Worm (Caenorhabditis elegans) whole organism, L3 larva: ENCODE data around the gene srz-95.

ENCODE experiments used
- aly-2 ChIP-seq: fragments of 150-350 bp; optimal IDR thresholded peaks from 2 replicates; lab custom pipeline; 2014; ENCODE audit warnings: missing biosample characterization, missing genetic modification characterization
- ama-1 ChIP-seq: fragments of 150-350 bp; optimal IDR thresholded peaks from 2 replicates; lab custom pipeline; 2018
- ceh-28 ChIP-seq: fragments of 150-350 bp; optimal IDR thresholded peaks from 2 replicates; lab custom pipeline; 2014; ENCODE audit warnings: missing biosample characterization, missing genetic modification reagents, missing genetic modification characterization
- ceh-82 ChIP-seq: fragments of 150-350 bp; optimal IDR thresholded peaks from 2 replicates; lab custom pipeline; 2014; ENCODE audit warnings: missing biosample characterization, missing genetic modification characterization
- fkh-10 ChIP-seq: sonication (generic microtip); optimal IDR thresholded peaks from 2 replicates; lab custom pipeline; 2017; ENCODE audit warnings: missing biosample characterization, missing genetic modification reagents, missing genetic modification characterization
- fkh-2 ChIP-seq: fragments of 150-350 bp; optimal IDR thresholded peaks from 2 replicates; lab custom pipeline; 2014; ENCODE audit warnings: missing biosample characterization, missing genetic modification reagents, missing genetic modification characterization
- nhr-237 ChIP-seq: fragments of 150-350 bp; optimal IDR thresholded peaks from 2 replicates; lab custom pipeline; 2014; ENCODE audit warnings: missing biosample characterization, missing genetic modification characterization
- nhr-28 ChIP-seq: fragments of 150-350 bp; optimal IDR thresholded peaks from 2 replicates; lab custom pipeline; 2014; ENCODE audit warnings: missing biosample characterization, missing genetic modification characterization
- pqm-1 ChIP-seq: fragments of 150-350 bp; optimal IDR thresholded peaks from 2 replicates; lab custom pipeline; 2017; ENCODE audit warnings: missing biosample characterization, missing genetic modification characterization, inconsistent platforms
- sea-2 ChIP-seq: fragments of 150-350 bp; sonication (generic microtip); optimal IDR thresholded peaks from 4 replicates; lab custom pipeline; 2014; ENCODE audit warnings: missing biosample characterization, missing genetic modification reagents, missing genetic modification characterization
- skn-1 ChIP-seq: fragments of 150-350 bp; optimal IDR thresholded peaks from 2 replicates; lab custom pipeline; 2014; ENCODE audit warnings: missing biosample characterization, missing genetic modification characterization
- unc-39 ChIP-seq: sonication (generic microtip); optimal IDR thresholded peaks from 4 replicates; lab custom pipeline; 2017; ENCODE audit warnings: missing biosample characterization, missing genetic modification characterization
- unc-62 ChIP-seq: fragments of 150-350 bp; sonication (generic microtip); optimal IDR thresholded peaks from 4 replicates; lab custom pipeline; 2014; ENCODE audit warnings: missing biosample characterization, missing genetic modification reagents, missing genetic modification characterization
- zag-1 ChIP-seq: fragments of 150-350 bp; optimal IDR thresholded peaks from 2 replicates; lab custom pipeline; 2014; ENCODE audit warnings: missing biosample characterization, missing genetic modification characterization

ce11 chrV:16973338-16973737 lies 18.5 kb upstream of the srz-95 start:
- TF ChIP-seq ceh-28 (no peak), unc-62 (GFP tag; lab: Kevin White, UChicago) (no peak), nhr-28 (no peak), skn-1 (tag; lab: Kevin White, UChicago) (no peak), ama-1 (lab: Kevin White, UChicago) (no peak), aly-2 (no peak), unc-39 (tag; lab: Kevin White, UChicago) (no peak), ceh-82 (no peak), nhr-237 (tag; lab: Kevin White, UChicago) (no peak), fkh-2 (tag; lab: Kevin White, UChicago) (no peak), fkh-10 (GFP tag; lab: Kevin White, UChicago) (no peak), zag-1 (tag; lab: Kevin White, UChicago) (no peak), pqm-1 (no peak), sea-2 (GFP tag; lab: Kevin White, UChicago) (no peak)
